Fruit fly (Drosophila melanogaster): ENCODE results near the gene CG7322.

The CG7322 gene

DNA sequence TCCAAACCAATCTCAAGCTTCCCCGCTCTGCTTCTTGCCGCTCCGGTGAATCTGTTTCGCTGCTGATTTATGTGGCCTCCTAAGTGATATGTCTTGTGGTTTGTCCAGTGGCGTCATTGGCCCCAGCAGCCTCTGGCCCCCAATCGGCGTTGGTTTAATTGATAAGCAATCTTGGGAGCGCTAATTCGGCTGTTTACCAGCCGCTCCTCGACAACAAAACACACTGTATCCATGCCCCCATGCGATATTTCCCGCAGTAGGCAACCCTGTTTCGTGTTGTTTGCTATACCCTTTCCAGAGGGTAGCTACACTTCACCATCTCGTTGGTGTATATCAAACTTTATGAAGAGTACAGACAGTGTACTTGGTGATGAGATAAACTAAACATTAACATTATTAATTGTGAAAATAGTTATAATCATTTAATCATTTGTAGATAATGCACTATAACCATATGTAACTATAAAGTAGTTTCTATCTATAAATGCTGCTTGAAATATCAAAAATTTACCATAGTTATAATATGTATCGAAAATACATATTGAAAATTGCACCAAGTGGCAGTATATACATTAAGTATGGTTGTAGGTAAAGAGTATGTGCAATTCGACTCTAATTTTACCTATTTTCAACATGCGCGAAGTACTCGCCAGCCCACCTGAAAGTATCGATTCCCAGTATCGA, 9.1 kb downstream of the CG7322 start, which contains the start of gene shop (continued):
- no peak for TF ChIP-seq Sry-β (GFP tag; optimal IDR thresholded peaks at IDR 0.05)
- peak; percentile 88 for TF ChIP-seq ind (GFP tag; optimal IDR thresholded peaks at IDR 0.05)
- peak; percentile 77 for TF ChIP-seq esg (GFP tag; conservative IDR thresholded peaks at IDR 0.05)
- peak; percentile 73 for TF ChIP-seq CG1529 (GFP tag; optimal IDR thresholded peaks at IDR 0.05)
- TF ChIP-seq CG1647 (GFP tag; optimal IDR thresholded peaks at IDR 0.05), result peak; percentile 64
- TF ChIP-seq MBD-R2 (GFP tag; IDR thresholded peaks at IDR 0.05), result peak; percentile 54; the same call in 1 of the 2 replicates
- no peak for TF ChIP-seq eve (GFP tag; optimal IDR thresholded peaks at IDR 0.05)
- TF ChIP-seq Spps (tag; optimal IDR thresholded peaks at IDR 0.05), result peak; percentile 49
- TF ChIP-seq sim (GFP tag; IDR thresholded peaks at IDR 0.05), result 0 out of 2 replicates have a peak, but pooled peaks have one; percentile 25
- TF ChIP-seq CG6854 (GFP tag; optimal IDR thresholded peaks at IDR 0.05), result peak; percentile 58
- TF ChIP-seq CG14965 (GFP tag; optimal IDR thresholded peaks at IDR 0.05; ENCODE audit: borderline replicate concordance), result no peak
- TF ChIP-seq Rx (GFP tag; IDR thresholded peaks at IDR 0.05), result no peak
- TF ChIP-seq NfI (GFP tag; optimal IDR thresholded peaks at IDR 0.05), result peak; percentile 86
- TF ChIP-seq ems (GFP tag; optimal IDR thresholded peaks at IDR 0.05), result peak; percentile 68
- TF ChIP-seq CG16863 (GFP tag; optimal IDR thresholded peaks at IDR 0.05), result peak; percentile 94
- TF ChIP-seq CG8388 (GFP tag; optimal IDR thresholded peaks at IDR 0.05), result peak; percentile 84
- peak; percentile 73 for TF ChIP-seq CG9932 (GFP tag; IDR thresholded peaks at IDR 0.05)
- TF ChIP-seq HLH3B (GFP tag; IDR thresholded peaks at IDR 0.05), result peak; percentile 57; the same call in 1 of the 2 replicates
- TF ChIP-seq mirr (GFP tag; optimal IDR thresholded peaks at IDR 0.05), result peak; percentile 59
- TF ChIP-seq Atf3 (GFP tag; optimal IDR thresholded peaks at IDR 0.05), result peak; percentile 61
- TF ChIP-seq gt (GFP tag; IDR thresholded peaks at IDR 0.05), result no peak; the same call in 1 of the 2 replicates
- TF ChIP-seq chn (GFP tag; optimal IDR thresholded peaks at IDR 0.05), result peak; percentile 69
- peak; percentile 61 for TF ChIP-seq Atf-2 (GFP tag; optimal IDR thresholded peaks at IDR 0.05)
- peak; percentile 28 for TF ChIP-seq Myb (GFP tag; optimal IDR thresholded peaks at IDR 0.05)
- peak; percentile 93 for TF ChIP-seq nmo (GFP tag; optimal IDR thresholded peaks at IDR 0.05)
- TF ChIP-seq Oaz (GFP tag; IDR thresholded peaks at IDR 0.05), result no peak
- peak; percentile 58 for TF ChIP-seq CG4730 (GFP tag; IDR thresholded peaks at IDR 0.05)
- peak; percentile 21 for TF ChIP-seq Dad (GFP tag; optimal IDR thresholded peaks at IDR 0.05)
- TF ChIP-seq Ada2b (GFP tag; IDR thresholded peaks at IDR 0.05), result peak; percentile 51; the same call in 1 of the 2 replicates
- TF ChIP-seq CG17802 (tag; optimal IDR thresholded peaks at IDR 0.05), result peak; percentile 25
- peak; percentile 90 for TF ChIP-seq CG10147 (GFP tag; optimal IDR thresholded peaks at IDR 0.05)
- peak; percentile 64 to 89 for TF ChIP-seq Hr51 (GFP tag; optimal IDR thresholded peaks at IDR 0.05)
- peak; percentile 95 for TF ChIP-seq CG30403 (GFP tag; optimal IDR thresholded peaks at IDR 0.05)
- peak; percentile 57 for TF ChIP-seq Hmx (GFP tag; optimal IDR thresholded peaks at IDR 0.05)
- TF ChIP-seq gsb-n (tag; optimal IDR thresholded peaks at IDR 0.05), result peak; percentile 64
- peak; percentile 73 to 92 for TF ChIP-seq dpn (GFP tag; optimal IDR thresholded peaks at IDR 0.05)
- TF ChIP-seq psq (GFP tag; optimal IDR thresholded peaks at IDR 0.05), result peak; percentile 31
- TF ChIP-seq CG17328 (GFP tag; IDR thresholded peaks at IDR 0.05), result peak; percentile 62
- peak; percentile 39 for TF ChIP-seq Ets97D (GFP tag; optimal IDR thresholded peaks at IDR 0.05)
- peak; percentile 76 for TF ChIP-seq Dbx (GFP tag; IDR thresholded peaks at IDR 0.05)
- TF ChIP-seq C15 (GFP tag; IDR thresholded peaks at IDR 0.05), result no peak
- peak in 1 of 2 experiments; percentile 77 for TF ChIP-seq Eip74EF (GFP tag; optimal IDR thresholded peaks at IDR 0.05)
- TF ChIP-seq exex (tag; optimal IDR thresholded peaks at IDR 0.05), result no peak
- peak; percentile 78 for TF ChIP-seq CG17359 (tag; optimal IDR thresholded peaks at IDR 0.05)
- TF ChIP-seq peb (GFP tag; IDR thresholded peaks at IDR 0.05), result no peak
- TF ChIP-seq ssp (GFP tag; IDR thresholded peaks at IDR 0.05), result peak; percentile 65
- TF ChIP-seq CG31224 (GFP tag; IDR thresholded peaks at IDR 0.05), result peak; percentile 59
- no peak for TF ChIP-seq prd (optimal IDR thresholded peaks at IDR 0.05)
- peak; percentile 76; the same call in 2 of the 3 replicates for TF ChIP-seq prd (GFP tag; IDR thresholded peaks at IDR 0.05)
- peak; percentile 59 for TF ChIP-seq CG33213 (GFP tag; optimal IDR thresholded peaks at IDR 0.05)
